Worm (Caenorhabditis elegans) whole organism, young adult: ENCODE results near the gene degl-2.

ENCODE experiments used
- C06A6.2 ChIP-seq: fragments of 200-800 bp; sonication (Bioruptor generic); conservative IDR thresholded peaks from 2 replicates; pipeline ENCODE4 v1.3.6; 2022; ENCODE audit warnings: missing genetic modification characterization, missing compliant biosample characterization
- F10E7.11 ChIP-seq: sonication (generic microtip); optimal IDR thresholded peaks from 2 replicates; lab custom pipeline; 2017; ENCODE audit warnings: mild to moderate bottlenecking, missing genetic modification characterization, moderate library complexity, missing compliant biosample characterization
- F23B12.7 ChIP-seq: sonication (generic microtip); optimal IDR thresholded peaks from 2 replicates; lab custom pipeline; 2017; ENCODE audit warnings: missing genetic modification characterization, mild to moderate bottlenecking, missing compliant biosample characterization, antibody characterized with exemption, moderate library complexity; ENCODE audit not compliant: insufficient read depth
- T07F8.4 ChIP-seq: sonication (generic microtip); optimal IDR thresholded peaks from 2 replicates; lab custom pipeline; 2016; ENCODE audit warnings: mild to moderate bottlenecking, missing genetic modification characterization, moderate library complexity, missing compliant biosample characterization
- Y53F4B.3 ChIP-seq: fragments of 200-800 bp; sonication (Bioruptor generic); IDR thresholded peaks from 2 replicates; pipeline ENCODE4 v1.3.6; 2022; ENCODE audit warnings: missing genetic modification reagents, missing genetic modification characterization, missing compliant biosample characterization
- Y53G8AR.9 ChIP-seq: fragments of 200-800 bp; sonication (Bioruptor generic); conservative IDR thresholded peaks from 2 replicates; pipeline ENCODE4 v1.3.6; 2022; ENCODE audit warnings: missing genetic modification reagents, missing genetic modification characterization, missing compliant biosample characterization
- ZK185.1 ChIP-seq: sonication (generic microtip); optimal IDR thresholded peaks from 2 replicates; lab custom pipeline; 2016; ENCODE audit warnings: mild to moderate bottlenecking, missing genetic modification characterization, missing compliant biosample characterization; ENCODE audit not compliant: poor library complexity, severe bottlenecking
- akir-1 ChIP-seq: fragments of 200-800 bp; sonication (Bioruptor generic); optimal IDR thresholded peaks from 2 replicates; lab custom pipeline; 2018; ENCODE audit warnings: mild to moderate bottlenecking, missing genetic modification characterization, moderate library complexity, missing compliant biosample characterization
- ama-1 ChIP-seq, 3 experiments: fragments of 150-350 bp in 1 of 3; sonication (generic microtip) in 2 of 3; optimal IDR thresholded peaks; 2 replicates each; lab custom pipeline; 2014 to 2018; ENCODE audit warnings: missing biosample characterization in 2 of 3, missing genetic modification characterization in 2 of 3, missing genetic modification reagents in 2 of 3
- aptf-3 ChIP-seq: fragments of 200-800 bp; sonication (Bioruptor generic); IDR thresholded peaks from 2 replicates; pipeline ENCODE4 v1.3.6; 2022; ENCODE audit warnings: missing genetic modification characterization, missing compliant biosample characterization
- atf-7 ChIP-seq: sonication (generic microtip); optimal IDR thresholded peaks from 2 replicates; lab custom pipeline; 2017; ENCODE audit warnings: mild to moderate bottlenecking, missing genetic modification characterization, missing compliant biosample characterization
- ccch-3 ChIP-seq: fragments of 200-800 bp; sonication (Bioruptor generic); optimal IDR thresholded peaks from 2 replicates; lab custom pipeline; 2018; ENCODE audit warnings: mild to moderate bottlenecking, missing genetic modification characterization, missing compliant biosample characterization
- ceh-100 ChIP-seq: fragments of 200-800 bp; sonication (Bioruptor generic); IDR thresholded peaks from 2 replicates; pipeline ENCODE4 v1.3.6; 2022; ENCODE audit warnings: missing genetic modification reagents, missing genetic modification characterization, missing compliant biosample characterization
- ceh-91 ChIP-seq: fragments of 200-800 bp; sonication (Bioruptor generic); IDR thresholded peaks from 2 replicates; pipeline ENCODE4 v1.3.6; 2022; ENCODE audit warnings: missing genetic modification reagents, missing genetic modification characterization, missing compliant biosample characterization
- dpff-1 ChIP-seq: sonication (generic microtip); optimal IDR thresholded peaks from 2 replicates; lab custom pipeline; 2017; ENCODE audit warnings: mild to moderate bottlenecking, missing genetic modification characterization, missing compliant biosample characterization
- dpl-1 ChIP-seq: fragments of 150-350 bp; optimal IDR thresholded peaks from 2 replicates; lab custom pipeline; 2014; ENCODE audit warnings: missing biosample characterization, missing genetic modification reagents, missing genetic modification characterization
- egl-18 ChIP-seq: fragments of 200-800 bp; sonication (Bioruptor generic); IDR thresholded peaks from 2 replicates; pipeline ENCODE4 v1.3.6; 2022; ENCODE audit warnings: missing genetic modification reagents, missing genetic modification characterization, missing compliant biosample characterization
- egrh-3 ChIP-seq: fragments of 200-800 bp; sonication (Bioruptor generic); IDR thresholded peaks from 2 replicates; pipeline ENCODE4 v1.3.6; 2022; ENCODE audit warnings: missing genetic modification reagents, missing genetic modification characterization, missing compliant biosample characterization
- ekl-4 ChIP-seq: fragments of 200-800 bp; sonication (Bioruptor generic); IDR thresholded peaks from 2 replicates; pipeline ENCODE4 v1.3.6; 2022; ENCODE audit warnings: missing genetic modification reagents, missing genetic modification characterization, missing compliant biosample characterization
- hlh-12 ChIP-seq: sonication (generic microtip); optimal IDR thresholded peaks from 2 replicates; lab custom pipeline; 2016; ENCODE audit warnings: missing genetic modification characterization, missing compliant biosample characterization
- hlh-26 ChIP-seq: fragments of 200-800 bp; sonication (Bioruptor generic); conservative IDR thresholded peaks from 2 replicates; pipeline ENCODE4 v1.3.6; 2022; ENCODE audit warnings: missing genetic modification reagents, missing genetic modification characterization, missing compliant biosample characterization
- hrde-1 ChIP-seq: sonication (generic microtip); optimal IDR thresholded peaks from 2 replicates; lab custom pipeline; 2016; ENCODE audit warnings: missing genetic modification characterization, mild to moderate bottlenecking, missing compliant biosample characterization, moderate library complexity, missing genotype, missing genetic modification reagents, borderline replicate concordance
- hsf-1 ChIP-seq: fragments of 200-800 bp; sonication (Bioruptor generic); IDR thresholded peaks from 2 replicates; pipeline ENCODE4 v1.3.6; 2022; ENCODE audit warnings: missing genetic modification reagents, missing genetic modification characterization, missing compliant biosample characterization
- lin-26 ChIP-seq: fragments of 200-800 bp; sonication (Bioruptor generic); IDR thresholded peaks from 2 replicates; pipeline ENCODE4 v1.3.6; 2022; ENCODE audit warnings: missing genetic modification reagents, missing genetic modification characterization, missing compliant biosample characterization
- lin-35 ChIP-seq, 3 experiments: fragments of 150-350 bp in 2 of 3; sonication (generic microtip) in 1 of 3; optimal IDR thresholded peaks; 2 replicates each; lab custom pipeline; 2014 to 2018; ENCODE audit warnings: missing biosample characterization in 3 of 3, missing genetic modification characterization in 3 of 3, missing genetic modification reagents in 3 of 3
- lin-54 ChIP-seq: fragments of 200-800 bp; sonication (Bioruptor generic); optimal IDR thresholded peaks from 2 replicates; lab custom pipeline; 2018; ENCODE audit warnings: mild to moderate bottlenecking, missing genetic modification characterization, missing compliant biosample characterization
- lsy-27 ChIP-seq: sonication (generic microtip); optimal IDR thresholded peaks from 2 replicates; lab custom pipeline; 2017; ENCODE audit warnings: missing genetic modification characterization, mild to moderate bottlenecking, missing compliant biosample characterization, antibody characterized with exemption, missing genotype, borderline replicate concordance; ENCODE audit not compliant: insufficient read depth
- madf-3 ChIP-seq: fragments of 200-800 bp; sonication (Bioruptor generic); IDR thresholded peaks from 2 replicates; pipeline ENCODE4 v1.3.6; 2022; ENCODE audit warnings: missing genetic modification reagents, missing genetic modification characterization, missing compliant biosample characterization
- mcd-1 ChIP-seq: fragments of 200-800 bp; sonication (Bioruptor generic); IDR thresholded peaks from 2 replicates; pipeline ENCODE4 v1.3.6; 2022; ENCODE audit warnings: missing genetic modification reagents, missing genetic modification characterization, missing compliant biosample characterization
- mel-28 ChIP-seq: sonication (generic microtip); optimal IDR thresholded peaks from 2 replicates; lab custom pipeline; 2016; ENCODE audit warnings: borderline replicate concordance, mild to moderate bottlenecking, missing genetic modification characterization, missing compliant biosample characterization
- mxl-1 ChIP-seq: sonication (generic microtip); optimal IDR thresholded peaks from 2 replicates; lab custom pipeline; 2016; ENCODE audit warnings: missing genetic modification characterization, missing compliant biosample characterization
- nfya-2 ChIP-seq: fragments of 200-800 bp; sonication (Bioruptor generic); IDR thresholded peaks from 2 replicates; pipeline ENCODE4 v1.3.6; 2022; ENCODE audit warnings: missing genetic modification reagents, missing genetic modification characterization, missing compliant biosample characterization
- nhr-179 ChIP-seq: sonication (generic microtip); optimal IDR thresholded peaks from 2 replicates; lab custom pipeline; 2016; ENCODE audit warnings: mild to moderate bottlenecking, missing genetic modification characterization, missing compliant biosample characterization
- nhr-90 ChIP-seq: sonication (generic microtip); optimal IDR thresholded peaks from 2 replicates; lab custom pipeline; 2016; ENCODE audit warnings: missing genotype, mild to moderate bottlenecking, missing genetic modification characterization, missing compliant biosample characterization
- pha-4 ChIP-seq: fragments of 150-350 bp; sonication (generic microtip); optimal IDR thresholded peaks from 2 replicates; lab custom pipeline; 2014; ENCODE audit warnings: missing biosample characterization, missing genetic modification reagents, missing genetic modification characterization
- sdz-38 ChIP-seq: sonication (generic microtip); optimal IDR thresholded peaks from 2 replicates; lab custom pipeline; 2016; ENCODE audit warnings: missing genotype, missing genetic modification characterization, missing compliant biosample characterization
- sea-2 ChIP-seq: fragments of 200-800 bp; sonication (Bioruptor generic); IDR thresholded peaks from 2 replicates; pipeline ENCODE4 v1.3.6; 2022; ENCODE audit warnings: missing genetic modification characterization, missing compliant biosample characterization
- snpc-1.3 ChIP-seq: sonication (generic microtip); optimal IDR thresholded peaks from 2 replicates; lab custom pipeline; 2017; ENCODE audit warnings: missing genetic modification characterization, mild to moderate bottlenecking, missing compliant biosample characterization, antibody characterized with exemption, moderate library complexity, missing genotype, missing genetic modification reagents; ENCODE audit not compliant: insufficient read depth
- snpc-3.4 ChIP-seq: sonication (generic microtip); optimal IDR thresholded peaks from 2 replicates; lab custom pipeline; 2017; ENCODE audit warnings: missing genetic modification characterization, mild to moderate bottlenecking, missing compliant biosample characterization, antibody characterized with exemption, moderate library complexity, missing genotype, missing genetic modification reagents
- sptf-2 ChIP-seq: fragments of 200-800 bp; sonication (Bioruptor generic); optimal IDR thresholded peaks from 2 replicates; lab custom pipeline; 2018; ENCODE audit warnings: mild to moderate bottlenecking, missing genetic modification characterization, missing compliant biosample characterization
- tlf-1 ChIP-seq: fragments of 200-800 bp; sonication (Bioruptor generic); optimal IDR thresholded peaks from 2 replicates; lab custom pipeline; 2018; ENCODE audit warnings: mild to moderate bottlenecking, missing genetic modification characterization, missing compliant biosample characterization
- unc-130 ChIP-seq: sonication (generic microtip); optimal IDR thresholded peaks from 2 replicates; lab custom pipeline; 2016; ENCODE audit warnings: missing genetic modification reagents, missing genetic modification characterization, missing compliant biosample characterization

The degl-2 gene

ce11 chrIV:9627033-9627432 lies 16.3 kb upstream of the degl-2 start:
- TF ChIP-seq aptf-3 (GFP tag; lab: Robert Waterston, UW) = no peak
- no peak for TF ChIP-seq hrde-1 (tag; lab: Kevin White, UChicago)
- no peak for TF ChIP-seq ZK185.1
- no peak for TF ChIP-seq lin-35 (GFP tag; optimal IDR thresholded peaks at IDR 0.05; lab: Kevin White, UChicago)
- TF ChIP-seq T07F8.4 (tag; lab: Kevin White, UChicago) = no peak
- TF ChIP-seq mxl-1 (tag; lab: Kevin White, UChicago) = no peak

ce11 chrIV:9631579-9631978 lies 11.7 kb upstream of the degl-2 start:
- 0 out of 2 replicates have a peak, but pooled peaks have one; percentile 12 for TF ChIP-seq lin-26 (GFP tag; lab: Robert Waterston, UW)
- no peak for TF ChIP-seq F10E7.11 (tag; lab: Kevin White, UChicago)

- no peak for TF ChIP-seq sdz-38
- no peak for TF ChIP-seq ccch-3
- TF ChIP-seq ceh-91 = no peak
Observed at ce11 chrIV:9632094-9632493, 11.2 kb upstream of the degl-2 start.

DNA sequence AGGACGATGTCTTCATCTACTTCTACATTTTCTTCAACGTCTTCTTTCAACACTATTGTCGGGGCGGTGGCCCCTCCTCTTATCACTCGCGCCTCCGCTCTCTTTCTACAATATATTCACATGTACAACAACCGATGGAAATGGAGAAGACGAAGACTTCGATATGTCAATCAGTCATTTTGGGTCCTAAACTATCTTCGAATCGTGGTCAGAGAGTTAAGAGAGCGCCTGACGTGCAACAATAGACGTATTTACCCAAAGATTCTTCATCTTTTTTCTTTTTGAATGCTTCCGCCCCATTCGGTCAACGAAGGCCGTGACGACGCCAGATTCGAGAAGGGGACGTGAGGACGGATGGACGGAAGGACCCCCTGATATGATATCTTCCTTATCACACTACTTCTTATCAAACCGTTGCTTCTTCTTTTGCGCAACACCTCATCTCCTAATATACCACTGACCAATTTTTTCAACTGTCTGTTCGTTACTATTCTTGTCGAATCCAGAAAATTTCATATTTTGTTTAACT lies 10.3 kb upstream of the degl-2 start:
- TF ChIP-seq egrh-3 (GFP tag; lab: Robert Waterston, UW) (no peak), mcd-1 (GFP tag; lab: Robert Waterston, UW) (no peak), sptf-2 (GFP tag; lab: Kevin White, UChicago) (no peak), nfya-2 (GFP tag; lab: Robert Waterston, UW) (no peak), F23B12.7 (tag; lab: Kevin White, UChicago) (no peak), Y53G8AR.9 (GFP tag; lab: Robert Waterston, UW) (no peak), C06A6.2 (GFP tag; lab: Robert Waterston, UW) (no peak), madf-3 (GFP tag; lab: Robert Waterston, UW) (no peak), nhr-90 (tag; lab: Kevin White, UChicago) (no peak), dpl-1 (no peak), nhr-179 (tag; lab: Kevin White, UChicago) (no peak), akir-1 (GFP tag; lab: Kevin White, UChicago) (no peak), tlf-1 (GFP tag; lab: Kevin White, UChicago) (no peak), egl-18 (GFP tag; lab: Robert Waterston, UW) (no peak), snpc-1.3 (no peak), aptf-3 (GFP tag; lab: Robert Waterston, UW) (no peak), unc-130 (no peak), ceh-100 (GFP tag; lab: Robert Waterston, UW) (no peak), Y53F4B.3 (no peak), hlh-26 (GFP tag; lab: Robert Waterston, UW) (no peak)

ce11 chrIV:9633889-9634288 lies 9.4 kb upstream of the degl-2 start:
- TF ChIP-seq hsf-1 (GFP tag; lab: Robert Waterston, UW) = no peak
- no peak for TF ChIP-seq lsy-27 (tag; lab: Kevin White, UChicago)
- no peak for TF ChIP-seq dpff-1
- no peak for TF ChIP-seq ccch-3
- TF ChIP-seq tlf-1 (GFP tag; lab: Kevin White, UChicago) = no peak
- no peak for TF ChIP-seq sea-2 (GFP tag; lab: Robert Waterston, UW)
- no peak for TF ChIP-seq snpc-3.4
- no peak for TF ChIP-seq atf-7
- TF ChIP-seq hlh-12 (tag; lab: Kevin White, UChicago) = no peak
- TF ChIP-seq lin-54 (GFP tag; lab: Kevin White, UChicago) = no peak
- no peak for TF ChIP-seq ama-1 (optimal IDR thresholded peaks at IDR 0.05; lab: Kevin White, UChicago)
- TF ChIP-seq ama-1 (GFP tag; optimal IDR thresholded peaks at IDR 0.05; lab: Kevin White, UChicago) = no peak
- TF ChIP-seq mel-28 = no peak
- TF ChIP-seq pha-4 (tag; lab: Kevin White, UChicago) = no peak
- no peak for TF ChIP-seq ekl-4 (GFP tag; lab: Robert Waterston, UW)
- TF ChIP-seq sptf-2 (GFP tag; lab: Kevin White, UChicago) = no peak
